Worm (Caenorhabditis elegans) whole organism, young adult: ENCODE measurements around the gene K01A2.4.

Experiments
- C17E4.6 ChIP-seq: fragments of 200-800 bp; sonication (Bioruptor generic); IDR thresholded peaks from 2 replicates; pipeline ENCODE4 v1.3.6; 2022; ENCODE audit warnings: missing genetic modification reagents, missing genetic modification characterization, missing compliant biosample characterization
- F22D6.2 ChIP-seq: sonication (generic microtip); optimal IDR thresholded peaks from 2 replicates; lab custom pipeline; 2016; ENCODE audit warnings: mild to moderate bottlenecking, missing genetic modification characterization, missing compliant biosample characterization
- F33H1.4 ChIP-seq: fragments of 200-800 bp; sonication (Bioruptor generic); IDR thresholded peaks from 2 replicates; pipeline ENCODE4 v1.3.6; 2022; ENCODE audit warnings: missing genetic modification reagents, missing genetic modification characterization, missing compliant biosample characterization
- F55B11.4 ChIP-seq: sonication (generic microtip); optimal IDR thresholded peaks from 2 replicates; lab custom pipeline; 2016; ENCODE audit warnings: missing compliant biosample characterization, missing genetic modification characterization, borderline replicate concordance; ENCODE audit not compliant: insufficient read depth
- K11D2.4 ChIP-seq: fragments of 200-800 bp; sonication (Bioruptor generic); IDR thresholded peaks from 2 replicates; pipeline ENCODE4 v1.3.6; 2022; ENCODE audit warnings: missing genetic modification reagents, missing genetic modification characterization, missing compliant biosample characterization
- Y79H2A.3 ChIP-seq: fragments of 200-800 bp; sonication (Bioruptor generic); conservative IDR thresholded peaks from 2 replicates; pipeline ENCODE4 v1.3.6; 2022; ENCODE audit warnings: missing genetic modification reagents, missing genetic modification characterization, missing compliant biosample characterization
- Y95B8A.8 ChIP-seq: fragments of 200-800 bp; sonication (Bioruptor generic); IDR thresholded peaks from 2 replicates; pipeline ENCODE4 v1.3.6; 2022; ENCODE audit warnings: missing genetic modification reagents, missing genetic modification characterization, missing compliant biosample characterization
- aptf-3 ChIP-seq: fragments of 200-800 bp; sonication (Bioruptor generic); IDR thresholded peaks from 2 replicates; pipeline ENCODE4 v1.3.6; 2022; ENCODE audit warnings: missing genetic modification characterization, missing compliant biosample characterization
- attf-3 ChIP-seq: fragments of 200-800 bp; sonication (Bioruptor generic); conservative IDR thresholded peaks from 2 replicates; pipeline ENCODE4 v1.3.6; 2022; ENCODE audit warnings: missing genetic modification reagents, missing genetic modification characterization, missing compliant biosample characterization
- bed-1 ChIP-seq: fragments of 200-800 bp; sonication (Bioruptor generic); IDR thresholded peaks from 2 replicates; pipeline ENCODE4 v1.3.6; 2022; ENCODE audit warnings: missing genetic modification reagents, missing genetic modification characterization, missing compliant biosample characterization
- ccch-3 ChIP-seq: fragments of 200-800 bp; sonication (Bioruptor generic); optimal IDR thresholded peaks from 2 replicates; lab custom pipeline; 2018; ENCODE audit warnings: mild to moderate bottlenecking, missing genetic modification characterization, missing compliant biosample characterization
- cebp-2 ChIP-seq: fragments of 200-800 bp; sonication (Bioruptor generic); IDR thresholded peaks from 2 replicates; pipeline ENCODE4 v1.3.6; 2022; ENCODE audit warnings: missing genetic modification characterization, missing compliant biosample characterization
- ceh-40 ChIP-seq: fragments of 200-800 bp; sonication (Bioruptor generic); IDR thresholded peaks from 2 replicates; pipeline ENCODE4 v1.3.6; 2022; ENCODE audit warnings: missing genetic modification characterization, missing compliant biosample characterization
- ceh-58 ChIP-seq: fragments of 200-800 bp; sonication (Bioruptor generic); IDR thresholded peaks from 2 replicates; pipeline ENCODE4 v1.3.6; 2022; ENCODE audit warnings: missing genetic modification characterization, missing compliant biosample characterization
- ceh-91 ChIP-seq: fragments of 200-800 bp; sonication (Bioruptor generic); IDR thresholded peaks from 2 replicates; pipeline ENCODE4 v1.3.6; 2022; ENCODE audit warnings: missing genetic modification reagents, missing genetic modification characterization, missing compliant biosample characterization
- dpff-1 ChIP-seq: sonication (generic microtip); optimal IDR thresholded peaks from 2 replicates; lab custom pipeline; 2017; ENCODE audit warnings: mild to moderate bottlenecking, missing genetic modification characterization, missing compliant biosample characterization
- efl-1 ChIP-seq: fragments of 150-350 bp; optimal IDR thresholded peaks from 2 replicates; lab custom pipeline; 2014; ENCODE audit warnings: missing biosample characterization, missing genetic modification reagents, missing genetic modification characterization
- egl-18 ChIP-seq: fragments of 200-800 bp; sonication (Bioruptor generic); IDR thresholded peaks from 2 replicates; pipeline ENCODE4 v1.3.6; 2022; ENCODE audit warnings: missing genetic modification reagents, missing genetic modification characterization, missing compliant biosample characterization
- egrh-3 ChIP-seq: fragments of 200-800 bp; sonication (Bioruptor generic); IDR thresholded peaks from 2 replicates; pipeline ENCODE4 v1.3.6; 2022; ENCODE audit warnings: missing genetic modification reagents, missing genetic modification characterization, missing compliant biosample characterization
- lin-26 ChIP-seq: fragments of 200-800 bp; sonication (Bioruptor generic); IDR thresholded peaks from 2 replicates; pipeline ENCODE4 v1.3.6; 2022; ENCODE audit warnings: missing genetic modification reagents, missing genetic modification characterization, missing compliant biosample characterization
- lin-35 ChIP-seq, 3 experiments: fragments of 150-350 bp in 2 of 3; sonication (generic microtip) in 1 of 3; optimal IDR thresholded peaks; 2 replicates each; lab custom pipeline; 2014 to 2018; ENCODE audit warnings: missing biosample characterization in 3 of 3, missing genetic modification characterization in 3 of 3, missing genetic modification reagents in 3 of 3
- lsl-1 ChIP-seq: fragments of 200-800 bp; sonication (Bioruptor generic); optimal IDR thresholded peaks from 2 replicates; lab custom pipeline; 2018; ENCODE audit warnings: mild to moderate bottlenecking, missing genetic modification characterization, moderate library complexity, missing compliant biosample characterization
- lsy-27 ChIP-seq: sonication (generic microtip); optimal IDR thresholded peaks from 2 replicates; lab custom pipeline; 2017; ENCODE audit warnings: missing genetic modification characterization, mild to moderate bottlenecking, missing compliant biosample characterization, antibody characterized with exemption, missing genotype, borderline replicate concordance; ENCODE audit not compliant: insufficient read depth
- madf-10 ChIP-seq: sonication (generic microtip); optimal IDR thresholded peaks from 2 replicates; lab custom pipeline; 2016; ENCODE audit warnings: mild to moderate bottlenecking, missing genetic modification characterization, missing compliant biosample characterization
- madf-6 ChIP-seq: fragments of 200-800 bp; sonication (Bioruptor generic); IDR thresholded peaks from 2 replicates; pipeline ENCODE4 v1.3.6; 2022; ENCODE audit warnings: missing genetic modification reagents, missing genetic modification characterization, missing compliant biosample characterization
- mcd-1 ChIP-seq: fragments of 200-800 bp; sonication (Bioruptor generic); IDR thresholded peaks from 2 replicates; pipeline ENCODE4 v1.3.6; 2022; ENCODE audit warnings: missing genetic modification reagents, missing genetic modification characterization, missing compliant biosample characterization
- mes-4 ChIP-seq: sonication (generic microtip); optimal IDR thresholded peaks from 2 replicates; lab custom pipeline; 2016; ENCODE audit warnings: missing genotype, missing genetic modification characterization, missing compliant biosample characterization
- nfya-1 ChIP-seq: sonication (generic microtip); optimal IDR thresholded peaks from 2 replicates; lab custom pipeline; 2017; ENCODE audit warnings: antibody characterized with exemption, missing compliant biosample characterization, missing genetic modification characterization, borderline replicate concordance; ENCODE audit not compliant: insufficient read depth
- nfya-2 ChIP-seq: fragments of 200-800 bp; sonication (Bioruptor generic); IDR thresholded peaks from 2 replicates; pipeline ENCODE4 v1.3.6; 2022; ENCODE audit warnings: missing genetic modification reagents, missing genetic modification characterization, missing compliant biosample characterization
- nfyb-1 ChIP-seq: fragments of 200-800 bp; sonication (Bioruptor generic); IDR thresholded peaks from 2 replicates; pipeline ENCODE4 v1.3.6; 2022; ENCODE audit warnings: missing genetic modification reagents, missing genetic modification characterization, missing compliant biosample characterization
- nhr-179 ChIP-seq: sonication (generic microtip); optimal IDR thresholded peaks from 2 replicates; lab custom pipeline; 2016; ENCODE audit warnings: mild to moderate bottlenecking, missing genetic modification characterization, missing compliant biosample characterization
- nhr-90 ChIP-seq: sonication (generic microtip); optimal IDR thresholded peaks from 2 replicates; lab custom pipeline; 2016; ENCODE audit warnings: missing genotype, mild to moderate bottlenecking, missing genetic modification characterization, missing compliant biosample characterization
- pha-4 ChIP-seq: fragments of 150-350 bp; sonication (generic microtip); optimal IDR thresholded peaks from 2 replicates; lab custom pipeline; 2014; ENCODE audit warnings: missing biosample characterization, missing genetic modification reagents, missing genetic modification characterization
- rpc-1 ChIP-seq, 2 experiments: fragments of 150-350 bp in 1 of 2; sonication (generic microtip) in 1 of 2; optimal IDR thresholded peaks; 2 replicates each; lab custom pipeline; 2014 to 2018; ENCODE audit warnings: missing biosample characterization in 1 of 2, missing genetic modification characterization in 1 of 2, missing genetic modification reagents in 1 of 2, missing genotype in 1 of 2
- snpc-1.1 ChIP-seq: sonication (generic microtip); optimal IDR thresholded peaks from 2 replicates; lab custom pipeline; 2017; ENCODE audit warnings: missing genetic modification characterization, mild to moderate bottlenecking, missing compliant biosample characterization, antibody characterized with exemption, moderate library complexity, missing genotype, missing genetic modification reagents; ENCODE audit not compliant: insufficient read depth
- snpc-3.4 ChIP-seq: sonication (generic microtip); optimal IDR thresholded peaks from 2 replicates; lab custom pipeline; 2017; ENCODE audit warnings: missing genetic modification characterization, mild to moderate bottlenecking, missing compliant biosample characterization, antibody characterized with exemption, moderate library complexity, missing genotype, missing genetic modification reagents
- snpc-4 ChIP-seq, 5 experiments: fragments of 150-350 bp in 1 of 5; sonication (generic microtip) in 4 of 5; optimal IDR thresholded peaks; 2 replicates each; lab custom pipeline; 2014 to 2018; ENCODE audit warnings: missing genetic modification characterization in 5 of 5, missing biosample characterization in 3 of 5, antibody characterized with exemption in 2 of 5, mild to moderate bottlenecking in 2 of 5, missing compliant biosample characterization in 2 of 5, missing genotype in 2 of 5, moderate library complexity in 2 of 5, missing genetic modification reagents in 1 of 5
- tlf-1 ChIP-seq: fragments of 200-800 bp; sonication (Bioruptor generic); optimal IDR thresholded peaks from 2 replicates; lab custom pipeline; 2018; ENCODE audit warnings: mild to moderate bottlenecking, missing genetic modification characterization, missing compliant biosample characterization
- xnd-1 ChIP-seq: sonication (generic microtip); optimal IDR thresholded peaks from 2 replicates; lab custom pipeline; 2016; ENCODE audit warnings: missing genotype, missing genetic modification reagents, missing genetic modification characterization, missing compliant biosample characterization
- ztf-25 ChIP-seq: fragments of 200-800 bp; sonication (Bioruptor generic); IDR thresholded peaks from 2 replicates; pipeline ENCODE4 v1.3.6; 2022; ENCODE audit warnings: missing genetic modification reagents, missing genetic modification characterization, missing compliant biosample characterization
- ztf-3 ChIP-seq: fragments of 200-800 bp; sonication (Bioruptor generic); optimal IDR thresholded peaks from 2 replicates; lab custom pipeline; 2018; ENCODE audit warnings: mild to moderate bottlenecking, missing genetic modification characterization, missing compliant biosample characterization

K01A2.4 gene

DNA sequence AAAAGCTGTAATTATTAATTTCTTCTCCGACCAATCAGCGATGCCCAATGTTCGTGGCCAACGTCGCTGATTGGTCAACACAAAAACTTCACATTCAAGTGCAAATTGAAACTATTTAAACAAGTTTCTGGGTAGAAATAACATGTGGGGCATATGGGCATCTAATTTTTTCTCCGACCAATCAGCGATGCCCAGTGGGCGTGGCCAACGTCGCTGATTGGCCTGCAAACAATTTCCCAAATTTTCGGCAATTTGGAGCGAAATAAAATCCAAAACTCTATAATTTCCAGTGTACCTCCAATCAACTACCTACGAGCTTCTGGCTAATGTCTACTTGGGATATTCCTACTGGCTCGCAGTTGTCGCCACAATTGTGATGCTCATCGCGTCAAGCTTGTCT, 34.0 kb downstream of the K01A2.4 start:
- TF ChIP-seq pha-4 (tag; lab: Kevin White, UChicago) = no peak
- no peak for TF ChIP-seq Y95B8A.8 (GFP tag; lab: Robert Waterston, UW)
- TF ChIP-seq F22D6.2 (tag; lab: Kevin White, UChicago) = no peak
- no peak for TF ChIP-seq madf-6
- TF ChIP-seq ceh-91 (GFP tag; lab: Robert Waterston, UW) = no peak
- no peak for TF ChIP-seq lsy-27 (tag; lab: Kevin White, UChicago)
- TF ChIP-seq efl-1 (GFP tag; lab: Kevin White, UChicago) = no peak
- no peak for TF ChIP-seq F55B11.4
- no peak for TF ChIP-seq lin-35 (GFP tag; optimal IDR thresholded peaks at IDR 0.05; lab: Kevin White, UChicago)
- TF ChIP-seq ztf-25 (GFP tag; lab: Robert Waterston, UW) = no peak
- no peak for TF ChIP-seq Y79H2A.3 (GFP tag; lab: Robert Waterston, UW)
- no peak for TF ChIP-seq ceh-58 (GFP tag; lab: Robert Waterston, UW)
- TF ChIP-seq nfya-2 = peak; percentile 82; the same call in 1 of the 2 replicates
- TF ChIP-seq nfyb-1 = peak; percentile 96
- no peak for TF ChIP-seq lin-26 (GFP tag; lab: Robert Waterston, UW)
- TF ChIP-seq egrh-3 (GFP tag; lab: Robert Waterston, UW) = no peak
- no peak for TF ChIP-seq bed-1 (GFP tag; lab: Robert Waterston, UW)
- TF ChIP-seq, all 124 proteins: peak for 2

DNA sequence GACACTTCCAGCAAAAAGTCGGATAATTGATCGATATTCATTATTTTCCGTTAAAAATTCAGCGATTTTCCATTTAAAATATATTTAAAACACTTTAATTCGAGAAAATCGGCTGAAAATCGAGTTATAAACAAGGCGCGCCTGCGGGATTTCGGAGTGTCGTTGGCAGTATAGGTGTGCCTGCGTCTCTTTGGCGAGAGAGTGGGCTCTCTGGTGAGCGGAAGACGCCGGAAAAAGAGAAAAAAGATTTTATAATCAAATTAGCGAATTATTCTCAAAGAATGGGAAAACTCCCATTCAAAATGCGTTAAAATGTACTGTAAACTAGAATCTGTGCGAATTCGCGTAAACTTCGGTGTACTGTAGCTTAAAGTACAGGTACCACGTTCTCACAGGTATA, 40.5 kb downstream of the K01A2.4 start, which contains the start of gene D1069.3:
D1069.3 (minus strand) TSS at position 158 of the 400 bp plus-strand sequence.
- TF ChIP-seq nhr-179 (tag; lab: Kevin White, UChicago) (no peak), attf-3 (GFP tag; lab: Robert Waterston, UW) (peak; percentile 97), K11D2.4 (no peak), lsl-1 (GFP tag; lab: Kevin White, UChicago) (peak; percentile 64), mcd-1 (GFP tag; lab: Robert Waterston, UW) (peak; percentile 30; the same call in 1 of the 2 replicates), cebp-2 (GFP tag; lab: Robert Waterston, UW) (no peak), xnd-1 (tag; lab: Kevin White, UChicago) (peak; percentile 39)

ce11 chrII:349749-350148, 42.5 kb downstream of the K01A2.4 start:
- no peak for TF ChIP-seq ccch-3 (GFP tag; lab: Kevin White, UChicago)
- no peak for TF ChIP-seq mes-4 (tag; lab: Kevin White, UChicago)
- TF ChIP-seq egl-18 (GFP tag; lab: Robert Waterston, UW) = no peak
- no peak for TF ChIP-seq madf-10 (tag; lab: Kevin White, UChicago)
- TF ChIP-seq snpc-4 (GFP tag; optimal IDR thresholded peaks at IDR 0.05; lab: Kevin White, UChicago) = no peak
- no peak for TF ChIP-seq snpc-4 (tag; optimal IDR thresholded peaks at IDR 0.05; lab: Kevin White, UChicago)
- no peak for TF ChIP-seq nfya-2
- TF ChIP-seq aptf-3 (GFP tag; lab: Robert Waterston, UW) = no peak
- TF ChIP-seq tlf-1 (GFP tag; lab: Kevin White, UChicago) = no peak
- no peak for TF ChIP-seq C17E4.6
- no peak for TF ChIP-seq xnd-1 (tag; lab: Kevin White, UChicago)
- no peak for TF ChIP-seq dpff-1 (tag; lab: Kevin White, UChicago)
- TF ChIP-seq snpc-3.4 = no peak
- TF ChIP-seq ceh-40 (GFP tag; lab: Robert Waterston, UW) = no peak
- no peak for TF ChIP-seq ztf-3 (GFP tag; lab: Kevin White, UChicago)
- TF ChIP-seq nfya-1 (tag; lab: Kevin White, UChicago) = no peak
- TF ChIP-seq nhr-90 = no peak
- TF ChIP-seq F33H1.4 (GFP tag; lab: Robert Waterston, UW) = no peak
- TF ChIP-seq rpc-1 (optimal IDR thresholded peaks at IDR 0.05; lab: Kevin White, UChicago) = no peak
- no peak for TF ChIP-seq rpc-1 (tag; optimal IDR thresholded peaks at IDR 0.05; lab: Kevin White, UChicago)
- no peak for TF ChIP-seq snpc-1.1
